Fruit fly (Drosophila melanogaster): Measurements from ENCODE around the gene COX5BL.

COX5BL gene

DNA sequence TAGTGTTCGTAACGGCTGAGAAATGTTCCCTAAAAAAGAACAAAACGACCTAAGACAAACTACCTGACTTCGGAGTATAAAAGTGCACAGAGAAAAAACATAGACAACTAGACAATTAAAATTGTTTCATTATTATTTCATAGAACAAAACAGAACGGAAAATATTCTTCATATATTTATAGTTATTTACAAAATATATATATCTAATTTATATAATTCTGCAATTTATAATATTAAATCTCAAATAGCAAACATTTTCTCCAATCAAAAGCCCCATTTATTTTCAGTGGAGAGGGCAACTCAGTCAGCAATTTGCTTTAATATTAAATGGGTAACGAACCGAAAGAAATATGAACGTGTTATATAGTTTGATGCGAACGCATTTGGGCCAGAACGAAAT, 35.8 kb downstream of the COX5BL start:
- TF ChIP-seq fd96Ca (GFP tag; IDR thresholded peaks at IDR 0.05) (no peak), Pif1A (GFP tag; optimal IDR thresholded peaks at IDR 0.05) (no peak), CG15710 (tag; optimal IDR thresholded peaks at IDR 0.05) (no peak), rn (GFP tag; IDR thresholded peaks at IDR 0.05) (no peak), gl (tag; optimal IDR thresholded peaks at IDR 0.05) (no peak), CG8159 (tag; optimal IDR thresholded peaks at IDR 0.05) (no peak), CG17806 (tag; optimal IDR thresholded peaks at IDR 0.05) (no peak), CG8301 (tag; optimal IDR thresholded peaks at IDR 0.05) (no peak), EcR (GFP tag; optimal IDR thresholded peaks at IDR 0.05) (no peak), CG12605 (GFP tag; IDR thresholded peaks at IDR 0.05) (no peak), CG32121 (GFP tag; IDR thresholded peaks at IDR 0.05) (no peak), CG13204 (GFP tag; optimal IDR thresholded peaks at IDR 0.05) (no peak), CG14655 (GFP tag; optimal IDR thresholded peaks at IDR 0.05) (no peak), D1 (tag; optimal IDR thresholded peaks at IDR 0.05) (no peak), CG9948 (tag; optimal IDR thresholded peaks at IDR 0.05) (no peak)

DNA sequence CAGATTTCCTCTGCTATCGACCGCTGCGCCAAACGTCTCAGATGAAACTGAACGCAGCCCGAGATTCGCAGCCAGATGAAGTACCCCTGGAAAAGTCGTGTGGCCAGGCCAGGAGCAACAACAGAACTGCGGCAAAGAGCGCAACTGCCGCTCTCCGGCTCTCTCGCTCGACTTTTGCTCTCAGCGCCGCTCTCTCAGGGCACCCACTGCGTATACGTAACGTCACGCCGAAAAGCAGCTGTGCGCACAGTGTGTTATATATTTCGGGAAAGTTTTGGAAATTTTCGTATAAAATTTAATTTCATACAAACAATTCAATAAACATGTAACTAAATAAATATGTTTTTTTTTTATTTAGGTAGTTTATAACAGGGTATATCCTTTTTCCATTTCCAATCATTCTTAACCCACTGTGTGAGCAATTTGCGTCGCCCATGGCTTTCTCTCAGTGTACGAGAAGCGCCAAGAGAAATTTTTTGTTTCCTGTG, 41.8 kb downstream of the COX5BL start, which contains the start of gene Dpp10:
Gene Dpp10, minus strand, starts transcription at position 51 of the 488 bp plus-strand sequence.
- TF ChIP-seq CG9948 (tag; optimal IDR thresholded peaks at IDR 0.05) (no peak), rn (GFP tag; IDR thresholded peaks at IDR 0.05) (0 out of 2 replicates have a peak, but pooled peaks have one; percentile 17), CG34367 (tag; optimal IDR thresholded peaks at IDR 0.05) (peak; percentile 56), CG32121 (GFP tag; IDR thresholded peaks at IDR 0.05) (peak; percentile 88), Snoo (tag; optimal IDR thresholded peaks at IDR 0.05) (peak; percentile 58), CG10348 (GFP tag; IDR thresholded peaks at IDR 0.05) (peak; percentile 72), Pif1B (GFP tag; optimal IDR thresholded peaks at IDR 0.05) (peak; percentile 55), CG4496 (GFP tag; IDR thresholded peaks at IDR 0.05) (peak; percentile 90), CG8159 (tag; optimal IDR thresholded peaks at IDR 0.05) (peak; percentile 78), CG12605 (GFP tag; IDR thresholded peaks at IDR 0.05) (peak; percentile 79), CG14655 (GFP tag; optimal IDR thresholded peaks at IDR 0.05) (peak; percentile 73), Pif1A (GFP tag; optimal IDR thresholded peaks at IDR 0.05) (peak; percentile 78), fd96Ca (GFP tag; IDR thresholded peaks at IDR 0.05) (peak; percentile 86), EcR (GFP tag; optimal IDR thresholded peaks at IDR 0.05) (no peak), CG15710 (tag; optimal IDR thresholded peaks at IDR 0.05) (peak; percentile 72), D1 (tag; optimal IDR thresholded peaks at IDR 0.05) (peak; percentile 2), CG17806 (tag; optimal IDR thresholded peaks at IDR 0.05) (no peak), Ets98B (GFP tag; IDR thresholded peaks at IDR 0.05) (peak; percentile 89), CG8301 (tag; optimal IDR thresholded peaks at IDR 0.05) (peak; percentile 66), gl (tag; optimal IDR thresholded peaks at IDR 0.05) (no peak)
